Worm (Caenorhabditis elegans) whole organism, mixed stage, embryonic: ENCODE measurements around the gene str-263.

Experiments used
- M03D4.4 ChIP-seq: sonication (generic microtip); optimal IDR thresholded peaks from 2 replicates; lab custom pipeline; 2017; ENCODE audit warnings: mild to moderate bottlenecking, missing genetic modification characterization, missing compliant biosample characterization
- bed-3 ChIP-seq: fragments of 200-800 bp; sonication (Bioruptor generic); optimal IDR thresholded peaks from 3 replicates; lab custom pipeline; 2018; ENCODE audit warnings: mild to moderate bottlenecking, missing genetic modification characterization, moderate library complexity, missing compliant biosample characterization
- blmp-1 ChIP-seq: fragments of 150-350 bp; optimal IDR thresholded peaks from 2 replicates; lab custom pipeline; 2014; ENCODE audit warnings: missing biosample characterization, missing genetic modification characterization
- ceh-39 ChIP-seq: fragments of 150-350 bp; optimal IDR thresholded peaks from 2 replicates; lab custom pipeline; 2014; ENCODE audit warnings: missing biosample characterization, missing genetic modification characterization
- ceh-43 ChIP-seq: fragments of 200-800 bp; sonication (Bioruptor generic); optimal IDR thresholded peaks from 2 replicates; lab custom pipeline; 2018; ENCODE audit warnings: mild to moderate bottlenecking, missing genetic modification characterization, moderate library complexity, missing compliant biosample characterization
- ceh-83 ChIP-seq: fragments of 200-800 bp; sonication (Bioruptor generic); optimal IDR thresholded peaks from 2 replicates; lab custom pipeline; 2018; ENCODE audit warnings: mild to moderate bottlenecking, missing genetic modification characterization, missing compliant biosample characterization
- ces-1 ChIP-seq: fragments of 150-350 bp; optimal IDR thresholded peaks from 2 replicates; lab custom pipeline; 2014; ENCODE audit warnings: missing biosample characterization, missing genetic modification reagents, missing genetic modification characterization
- cnd-1 ChIP-seq: fragments of 200-800 bp; sonication (Bioruptor generic); optimal IDR thresholded peaks from 2 replicates; lab custom pipeline; 2018; ENCODE audit warnings: mild to moderate bottlenecking, missing genetic modification characterization, missing compliant biosample characterization
- drap-1 ChIP-seq: fragments of 200-800 bp; sonication (Bioruptor generic); optimal IDR thresholded peaks from 3 replicates; lab custom pipeline; 2018; ENCODE audit warnings: mild to moderate bottlenecking, missing genetic modification characterization, missing compliant biosample characterization
- elt-1 ChIP-seq: sonication (generic microtip); optimal IDR thresholded peaks from 2 replicates; lab custom pipeline; 2017; ENCODE audit warnings: missing genetic modification characterization, mild to moderate bottlenecking, missing compliant biosample characterization, antibody characterized with exemption, moderate library complexity, borderline replicate concordance; ENCODE audit not compliant: insufficient read depth
- elt-3 ChIP-seq: fragments of 150-350 bp; optimal IDR thresholded peaks from 2 replicates; lab custom pipeline; 2014; ENCODE audit warnings: missing biosample characterization, missing genetic modification characterization
- flh-1 ChIP-seq: fragments of 200-800 bp; sonication (Bioruptor generic); optimal IDR thresholded peaks from 2 replicates; lab custom pipeline; 2018; ENCODE audit warnings: mild to moderate bottlenecking, missing genetic modification characterization, moderate library complexity, missing compliant biosample characterization
- ham-2 ChIP-seq: fragments of 200-800 bp; sonication (Bioruptor generic); optimal IDR thresholded peaks from 2 replicates; lab custom pipeline; 2018; ENCODE audit warnings: mild to moderate bottlenecking, missing genetic modification characterization, missing compliant biosample characterization
- lin-13 ChIP-seq: fragments of 150-350 bp; optimal IDR thresholded peaks from 2 replicates; lab custom pipeline; 2014; ENCODE audit warnings: missing biosample characterization, missing genetic modification characterization
- lin-32 ChIP-seq: fragments of 200-800 bp; sonication (Bioruptor generic); optimal IDR thresholded peaks from 2 replicates; lab custom pipeline; 2018; ENCODE audit warnings: mild to moderate bottlenecking, missing genetic modification characterization, missing compliant biosample characterization
- lsy-2 ChIP-seq: fragments of 150-350 bp; optimal IDR thresholded peaks from 2 replicates; lab custom pipeline; 2014; ENCODE audit warnings: missing biosample characterization, missing genetic modification characterization
- mab-5 ChIP-seq: fragments of 150-350 bp; optimal IDR thresholded peaks from 2 replicates; lab custom pipeline; 2014; ENCODE audit warnings: missing biosample characterization, missing genetic modification characterization
- mep-1 ChIP-seq: fragments of 150-350 bp; optimal IDR thresholded peaks from 2 replicates; lab custom pipeline; 2017; ENCODE audit warnings: missing biosample characterization, missing genetic modification reagents, missing genetic modification characterization, inconsistent platforms
- mls-2 ChIP-seq: sonication (generic microtip); optimal IDR thresholded peaks from 2 replicates; lab custom pipeline; 2016; ENCODE audit warnings: mild to moderate bottlenecking, missing genetic modification characterization, moderate library complexity, missing compliant biosample characterization
- nhr-12 ChIP-seq: fragments of 150-350 bp; optimal IDR thresholded peaks from 2 replicates; lab custom pipeline; 2014; ENCODE audit warnings: missing biosample characterization, missing genetic modification characterization
- nhr-2 ChIP-seq: fragments of 150-350 bp; optimal IDR thresholded peaks from 2 replicates; lab custom pipeline; 2014; ENCODE audit warnings: missing biosample characterization, missing genetic modification characterization
- nhr-237 ChIP-seq: fragments of 150-350 bp; optimal IDR thresholded peaks from 2 replicates; lab custom pipeline; 2014; ENCODE audit warnings: missing biosample characterization, missing genetic modification characterization
- nhr-28 ChIP-seq: fragments of 150-350 bp; optimal IDR thresholded peaks from 2 replicates; lab custom pipeline; 2014; ENCODE audit warnings: missing biosample characterization, missing genetic modification characterization
- nhr-76 ChIP-seq: sonication (generic microtip); optimal IDR thresholded peaks from 2 replicates; lab custom pipeline; 2017; ENCODE audit warnings: missing biosample characterization, missing genetic modification characterization
- pha-4 ChIP-seq: fragments of 150-350 bp; optimal IDR thresholded peaks from 2 replicates; lab custom pipeline; 2018; ENCODE audit warnings: missing biosample characterization, missing genetic modification reagents, missing genetic modification characterization
- sem-2 ChIP-seq: fragments of 200-800 bp; sonication (Bioruptor generic); optimal IDR thresholded peaks from 2 replicates; lab custom pipeline; 2018; ENCODE audit warnings: mild to moderate bottlenecking, missing genetic modification characterization, missing compliant biosample characterization
- snpc-4 ChIP-seq: fragments of 150-350 bp; optimal IDR thresholded peaks from 2 replicates; lab custom pipeline; 2014; ENCODE audit warnings: missing biosample characterization, missing genetic modification characterization
- sptf-1 ChIP-seq: sonication (generic microtip); optimal IDR thresholded peaks from 2 replicates; lab custom pipeline; 2017; ENCODE audit warnings: mild to moderate bottlenecking, missing genetic modification characterization, moderate library complexity, missing compliant biosample characterization
- tbx-8 ChIP-seq: fragments of 200-800 bp; sonication (Bioruptor generic); optimal IDR thresholded peaks from 2 replicates; lab custom pipeline; 2018; ENCODE audit warnings: mild to moderate bottlenecking, missing genetic modification characterization, moderate library complexity, missing compliant biosample characterization
- unc-120 ChIP-seq: sonication (generic microtip); optimal IDR thresholded peaks from 2 replicates; lab custom pipeline; 2017; ENCODE audit warnings: missing genetic modification characterization, missing compliant biosample characterization; ENCODE audit not compliant: poor library complexity, severe bottlenecking
- unc-39 ChIP-seq: fragments of 150-350 bp; optimal IDR thresholded peaks from 2 replicates; lab custom pipeline; 2014; ENCODE audit warnings: missing biosample characterization, missing genetic modification characterization
- unc-62 ChIP-seq: fragments of 150-350 bp; optimal IDR thresholded peaks from 2 replicates; lab custom pipeline; 2014; ENCODE audit warnings: missing biosample characterization, missing genetic modification reagents, missing genetic modification characterization
- zip-8 ChIP-seq: fragments of 150-350 bp; optimal IDR thresholded peaks from 2 replicates; lab custom pipeline; 2014; ENCODE audit warnings: missing biosample characterization, missing genetic modification characterization
- ztf-11 ChIP-seq: fragments of 150-350 bp; optimal IDR thresholded peaks from 2 replicates; lab custom pipeline; 2014; ENCODE audit warnings: missing biosample characterization, missing genetic modification characterization

Gene str-263

DNA sequence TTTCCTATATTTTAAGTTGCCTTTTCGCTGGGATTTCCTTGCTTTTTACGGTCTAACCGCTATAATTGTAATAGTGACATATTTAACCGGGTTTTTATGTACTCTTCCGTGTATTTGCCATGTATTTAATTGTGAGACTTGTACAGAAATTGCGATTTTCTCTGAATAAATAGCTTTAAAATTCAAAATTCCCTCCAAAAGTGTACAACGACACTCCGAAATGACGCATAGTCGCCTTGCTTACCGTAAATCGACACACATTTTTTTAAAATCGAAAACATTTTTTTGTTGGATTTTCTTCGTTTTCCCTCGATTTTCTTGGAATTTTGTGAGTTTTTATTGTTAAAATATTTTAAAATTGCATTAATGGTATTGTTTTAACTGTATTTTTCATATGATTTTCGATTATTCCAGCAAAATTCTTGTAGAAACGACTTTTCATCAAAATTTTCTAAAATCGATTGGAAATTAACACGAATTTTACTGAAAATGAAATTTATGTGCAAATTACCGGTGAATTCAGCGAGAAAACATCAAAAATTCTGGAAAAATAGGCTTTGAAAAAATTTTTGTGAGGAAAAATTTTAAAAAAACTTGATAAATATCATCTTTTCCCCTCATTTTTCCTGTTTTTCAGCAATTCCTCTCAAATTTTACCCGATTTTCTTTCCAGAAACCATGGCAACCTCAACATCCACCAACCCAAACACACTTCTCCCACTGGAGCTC, 43.1 kb upstream of the str-263 start, which contains the start of gene lsm-5:
Gene lsm-5 (plus strand): TSS at position 679 of the 729 bp plus-strand sequence.
- TF ChIP-seq mep-1 (tag; lab: Kevin White, UChicago) (peak; percentile 34), mls-2 (tag; lab: Kevin White, UChicago) (no peak)

DNA sequence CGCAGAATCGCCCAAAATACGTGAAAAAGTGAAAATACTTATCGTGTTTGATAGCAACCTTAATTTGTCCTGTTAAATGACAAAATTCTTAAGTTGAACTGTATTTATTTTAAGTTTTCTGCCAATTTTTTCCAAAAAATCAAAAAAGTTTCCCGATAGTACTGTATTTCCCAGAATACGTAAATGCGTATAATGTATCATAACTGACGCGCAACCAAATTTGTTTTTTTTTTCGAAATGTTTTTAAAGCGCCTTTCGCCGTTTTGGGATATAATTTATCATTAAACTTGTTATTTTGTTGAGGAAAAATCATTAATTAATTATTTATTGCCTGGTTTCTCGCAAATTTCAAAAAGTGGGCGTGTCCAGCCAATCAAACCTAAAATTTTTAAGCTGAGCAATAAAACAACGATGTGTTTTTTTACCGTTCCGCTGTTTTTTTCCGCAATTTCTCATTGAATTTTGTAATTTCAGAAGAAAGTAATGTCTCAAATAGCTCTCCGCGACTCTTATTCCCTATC, 41.9 kb upstream of the str-263 start, which contains the start of gene fbxa-95:
Gene fbxa-95 (plus strand): TSS at position 471 of the 521 bp plus-strand sequence.
- TF ChIP-seq M03D4.4 (tag; lab: Kevin White, UChicago) = no peak
- TF ChIP-seq ces-1 (GFP tag; lab: Kevin White, UChicago) = no peak
- TF ChIP-seq ztf-11 (tag; lab: Kevin White, UChicago) = no peak
- TF ChIP-seq nhr-2 (tag; lab: Kevin White, UChicago) = no peak
- no peak for TF ChIP-seq sem-2
- no peak for TF ChIP-seq ham-2 (GFP tag; lab: Kevin White, UChicago)
- TF ChIP-seq zip-8 = no peak
- no peak for TF ChIP-seq lsy-2 (tag; lab: Kevin White, UChicago)
- no peak for TF ChIP-seq mep-1 (tag; lab: Kevin White, UChicago)
- TF ChIP-seq nhr-12 (tag; lab: Kevin White, UChicago) = no peak
- no peak for TF ChIP-seq ceh-43 (GFP tag; lab: Kevin White, UChicago)
- TF ChIP-seq ceh-39 (tag; lab: Kevin White, UChicago) = no peak
- TF ChIP-seq mab-5 (tag; lab: Kevin White, UChicago) = no peak
- no peak for TF ChIP-seq unc-39
- no peak for TF ChIP-seq elt-1 (tag; lab: Kevin White, UChicago)
- TF ChIP-seq drap-1 = no peak
- TF ChIP-seq nhr-76 (tag; lab: Kevin White, UChicago) = no peak
- no peak for TF ChIP-seq flh-1 (GFP tag; lab: Kevin White, UChicago)

DNA sequence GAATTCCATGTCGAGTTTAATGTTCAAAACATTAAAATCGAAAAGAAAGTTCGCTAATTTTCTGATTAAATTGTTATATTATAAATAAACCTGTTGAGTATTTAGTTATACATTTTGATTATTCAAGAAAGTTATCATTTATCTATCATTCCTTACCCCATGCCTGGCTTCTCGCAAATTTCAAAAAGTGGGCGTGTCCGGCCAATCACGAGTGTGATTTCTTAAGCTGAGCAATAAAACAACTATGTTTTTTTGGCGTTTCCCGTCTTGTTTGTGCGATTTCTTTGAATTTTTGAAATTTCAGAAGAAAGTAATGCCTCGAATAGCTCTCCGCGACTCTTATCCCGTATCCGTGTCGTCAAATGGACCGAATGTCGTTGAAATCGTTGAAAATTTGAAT, 40.4 kb upstream of the str-263 start, which contains the start of gene fbxa-94:
Gene fbxa-94 (plus strand): TSS at position 301 of the 400 bp plus-strand sequence.
- no peak for TF ChIP-seq M03D4.4 (tag; lab: Kevin White, UChicago)
- TF ChIP-seq zip-8 = no peak
- TF ChIP-seq mls-2 (tag; lab: Kevin White, UChicago) = no peak
- no peak for TF ChIP-seq elt-3 (tag; lab: Kevin White, UChicago)
- TF ChIP-seq lin-13 = no peak
- TF ChIP-seq elt-1 (tag; lab: Kevin White, UChicago) = no peak
- no peak for TF ChIP-seq nhr-237 (tag; lab: Kevin White, UChicago)
- no peak for TF ChIP-seq unc-120
- no peak for TF ChIP-seq flh-1 (GFP tag; lab: Kevin White, UChicago)
- no peak for TF ChIP-seq blmp-1 (tag; lab: Kevin White, UChicago)
- TF ChIP-seq ces-1 (GFP tag; lab: Kevin White, UChicago) = no peak
- TF ChIP-seq lin-32 (GFP tag; lab: Kevin White, UChicago) = no peak
- no peak for TF ChIP-seq sem-2
- TF ChIP-seq cnd-1 (tag; lab: Kevin White, UChicago) = no peak
- no peak for TF ChIP-seq pha-4 (tag; lab: Kevin White, UChicago)
- no peak for TF ChIP-seq nhr-2 (tag; lab: Kevin White, UChicago)
- no peak for TF ChIP-seq snpc-4 (tag; lab: Kevin White, UChicago)
- no peak for TF ChIP-seq mep-1 (tag; lab: Kevin White, UChicago)

DNA sequence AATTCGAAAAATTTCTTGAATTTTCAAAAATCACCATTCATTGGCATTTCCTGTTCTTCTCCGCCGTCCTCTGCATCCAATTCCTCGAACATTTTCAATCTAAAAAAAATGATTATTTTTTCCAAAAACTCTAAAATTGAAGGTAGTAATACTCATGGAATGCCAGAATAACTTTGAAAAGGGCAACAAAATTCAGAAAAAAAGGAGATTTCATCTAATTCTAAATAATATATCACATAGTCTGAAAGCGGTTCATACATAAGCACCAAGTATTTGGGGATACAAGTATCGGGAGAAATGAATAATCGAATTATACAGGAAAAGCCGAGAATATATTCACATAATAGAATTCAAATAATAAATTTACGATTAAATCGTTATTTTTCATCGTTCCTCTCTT, 37.7 kb upstream of the str-263 start, which contains the start of gene mdt-28:
Gene mdt-28 (minus strand): TSS at position 101 of the 400 bp plus-strand sequence.
- TF ChIP-seq snpc-4 (tag; lab: Kevin White, UChicago) (no peak), ztf-11 (tag; lab: Kevin White, UChicago) (no peak)

DNA sequence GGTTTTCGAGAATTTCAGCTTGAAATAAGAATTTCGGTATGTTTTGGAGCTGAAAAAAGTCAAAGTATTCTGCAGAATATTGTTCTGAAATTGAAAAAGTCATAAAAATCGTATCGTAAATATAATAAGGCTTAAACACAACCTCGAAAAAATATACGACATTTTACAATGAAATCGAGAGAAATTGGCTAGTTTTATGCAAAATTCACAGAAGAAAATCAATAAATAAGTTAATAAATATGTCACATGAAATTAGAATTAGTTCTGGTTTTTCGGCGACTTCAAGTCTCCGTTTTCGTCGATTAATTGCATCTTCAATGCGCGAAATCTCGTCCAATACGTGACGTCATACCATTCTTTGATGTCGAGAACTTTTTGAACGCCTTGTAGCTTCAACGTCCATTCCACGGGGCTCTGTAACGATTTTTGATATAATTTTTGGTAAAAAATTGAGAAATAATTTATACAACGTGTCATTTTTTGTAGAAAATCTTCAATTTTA, 35.5 kb upstream of the str-263 start, which contains the start of gene atx-3:
Gene atx-3 (minus strand): TSS at position 51 of the 502 bp plus-strand sequence.
- no peak for TF ChIP-seq ceh-83
- TF ChIP-seq bed-3 = no peak
- no peak for TF ChIP-seq lsy-2 (tag; lab: Kevin White, UChicago)
- no peak for TF ChIP-seq sem-2
- TF ChIP-seq ceh-43 (GFP tag; lab: Kevin White, UChicago) = no peak
- TF ChIP-seq lin-13 = no peak
- no peak for TF ChIP-seq blmp-1 (tag; lab: Kevin White, UChicago)
- no peak for TF ChIP-seq nhr-76 (tag; lab: Kevin White, UChicago)
- TF ChIP-seq unc-62 (GFP tag; lab: Kevin White, UChicago) = no peak
- no peak for TF ChIP-seq snpc-4 (tag; lab: Kevin White, UChicago)
- TF ChIP-seq tbx-8 = no peak
- no peak for TF ChIP-seq drap-1
- TF ChIP-seq elt-3 (tag; lab: Kevin White, UChicago) = no peak
- no peak for TF ChIP-seq ceh-39 (tag; lab: Kevin White, UChicago)
- no peak for TF ChIP-seq nhr-28 (tag; lab: Kevin White, UChicago)
- TF ChIP-seq ces-1 (GFP tag; lab: Kevin White, UChicago) = no peak
- TF ChIP-seq mab-5 (tag; lab: Kevin White, UChicago) = no peak
- no peak for TF ChIP-seq sptf-1 (tag; lab: Kevin White, UChicago)
- TF ChIP-seq ham-2 (GFP tag; lab: Kevin White, UChicago) = no peak
